Worm (Caenorhabditis elegans) whole organism, L2 larva: ENCODE results near the gene str-56.

ENCODE experiments used
- blmp-1 ChIP-seq: sonication (generic microtip); optimal IDR thresholded peaks from 2 replicates; lab custom pipeline; 2017; ENCODE audit warnings: missing genetic modification characterization, mild to moderate bottlenecking, missing compliant biosample characterization, antibody characterized with exemption, moderate library complexity; ENCODE audit not compliant: insufficient read depth
- nhr-237 ChIP-seq: fragments of 150-350 bp; optimal IDR thresholded peaks from 2 replicates; lab custom pipeline; 2014; ENCODE audit warnings: missing biosample characterization, missing genetic modification characterization
- ztf-11 ChIP-seq: sonication (generic microtip); optimal IDR thresholded peaks from 2 replicates; lab custom pipeline; 2017; ENCODE audit warnings: missing biosample characterization, missing genetic modification characterization

ce11 chrV:15887708-15888295 is 15.4 kb downstream of the str-56 start:
- TF ChIP-seq nhr-237 (tag; lab: Kevin White, UChicago): no peak
- TF ChIP-seq blmp-1 (tag; lab: Kevin White, UChicago): no peak
- TF ChIP-seq ztf-11 (tag; lab: Kevin White, UChicago): no peak
